Worm (Caenorhabditis elegans) whole organism, L1 larva: ENCODE measurements around the gene C53A3.4.

Experiments used
- aha-1 ChIP-seq: fragments of 150-350 bp; optimal IDR thresholded peaks from 2 replicates; lab custom pipeline; 2014; ENCODE audit warnings: missing biosample characterization, missing genetic modification characterization
- aly-2 ChIP-seq: fragments of 150-350 bp; optimal IDR thresholded peaks from 2 replicates; lab custom pipeline; 2014; ENCODE audit warnings: missing biosample characterization, missing genetic modification characterization
- ama-1 ChIP-seq: fragments of 150-350 bp; optimal IDR thresholded peaks from 2 replicates; lab custom pipeline; 2014
- ceh-88 ChIP-seq: fragments of 200-800 bp; sonication (Bioruptor generic); IDR thresholded peaks from 2 replicates; pipeline ENCODE4 v1.3.6; 2022; ENCODE audit warnings: missing genetic modification characterization, missing compliant biosample characterization
- ceh-90 ChIP-seq: sonication (generic microtip); optimal IDR thresholded peaks from 2 replicates; lab custom pipeline; 2016; ENCODE audit warnings: missing genetic modification characterization, missing compliant biosample characterization
- dpl-1 ChIP-seq, 3 experiments: fragments of 150-350 bp in 2 of 3; sonication (generic microtip) in 1 of 3; optimal IDR thresholded peaks; 2 replicates each; lab custom pipeline; 2014 to 2017; ENCODE audit warnings: missing biosample characterization in 3 of 3, missing genetic modification characterization in 3 of 3, missing genetic modification reagents in 3 of 3
- dsc-1 ChIP-seq: sonication (generic microtip); optimal IDR thresholded peaks from 2 replicates; lab custom pipeline; 2016; ENCODE audit warnings: mild to moderate bottlenecking, missing genetic modification characterization, missing compliant biosample characterization
- efl-1 ChIP-seq, 4 experiments: fragments of 150-350 bp; optimal IDR thresholded peaks in 3 of 4; peaks in 1 of 4; 1 replicate in 1 of 4; 2 replicates in 3 of 4; lab custom pipeline; 2014; ENCODE audit warnings: missing biosample characterization in 2 of 4, missing genetic modification characterization in 2 of 4, missing genetic modification reagents in 2 of 4
- efl-3 ChIP-seq: fragments of 200-800 bp; sonication (Bioruptor generic); optimal IDR thresholded peaks from 2 replicates; lab custom pipeline; 2018; ENCODE audit warnings: mild to moderate bottlenecking, missing genetic modification characterization, missing compliant biosample characterization
- egl-13 ChIP-seq: sonication (generic microtip); optimal IDR thresholded peaks from 2 replicates; lab custom pipeline; 2016; ENCODE audit warnings: missing genotype, missing genetic modification reagents, missing genetic modification characterization, missing compliant biosample characterization
- elt-3 ChIP-seq, 6 experiments: fragments of 150-350 bp in 1 of 6; sonication (generic microtip); optimal IDR thresholded peaks; 2 replicates each; lab custom pipeline; 2017 to 2018; ENCODE audit warnings: missing biosample characterization in 6 of 6, missing genetic modification characterization in 6 of 6, inconsistent platforms in 1 of 6
- ets-5 ChIP-seq: fragments of 200-800 bp; sonication (Bioruptor generic); IDR thresholded peaks from 2 replicates; pipeline ENCODE4 v1.3.6; 2022; ENCODE audit warnings: missing genetic modification characterization, missing compliant biosample characterization
- fkh-10 ChIP-seq: sonication (generic microtip); optimal IDR thresholded peaks from 2 replicates; lab custom pipeline; 2017; ENCODE audit warnings: missing biosample characterization, missing genetic modification reagents, missing genetic modification characterization
- fos-1 ChIP-seq: fragments of 150-350 bp; optimal IDR thresholded peaks from 2 replicates; lab custom pipeline; 2014; ENCODE audit warnings: missing biosample characterization, missing genetic modification characterization
- grh-1 ChIP-seq: fragments of 200-800 bp; sonication (Bioruptor generic); IDR thresholded peaks from 2 replicates; pipeline ENCODE4 v1.3.6; 2022; ENCODE audit warnings: missing genetic modification reagents, missing genetic modification characterization, missing compliant biosample characterization
- hlh-17 ChIP-seq: fragments of 200-800 bp; sonication (Bioruptor generic); optimal IDR thresholded peaks from 2 replicates; lab custom pipeline; 2018; ENCODE audit warnings: missing genetic modification characterization, mild to moderate bottlenecking, missing compliant biosample characterization, moderate library complexity, borderline replicate concordance
- hlh-4 ChIP-seq: sonication (generic microtip); optimal IDR thresholded peaks from 2 replicates; lab custom pipeline; 2016; ENCODE audit warnings: mild to moderate bottlenecking, missing genetic modification characterization, missing compliant biosample characterization
- irx-1 ChIP-seq: sonication (generic microtip); optimal IDR thresholded peaks from 2 replicates; lab custom pipeline; 2016; ENCODE audit warnings: missing genetic modification characterization, missing compliant biosample characterization
- isw-1 ChIP-seq: fragments of 200-800 bp; sonication (Bioruptor generic); IDR thresholded peaks from 2 replicates; pipeline ENCODE4 v1.3.6; 2022; ENCODE audit warnings: missing genetic modification characterization, missing compliant biosample characterization
- jun-1 ChIP-seq: fragments of 150-350 bp; optimal IDR thresholded peaks from 2 replicates; lab custom pipeline; 2014; ENCODE audit warnings: missing biosample characterization, missing genetic modification reagents, missing genetic modification characterization
- lin-14 ChIP-seq: fragments of 200-800 bp; sonication (Bioruptor generic); optimal IDR thresholded peaks from 2 replicates; lab custom pipeline; 2018; ENCODE audit warnings: mild to moderate bottlenecking, missing genetic modification characterization, moderate library complexity, missing compliant biosample characterization
- lin-35 ChIP-seq, 2 experiments: fragments of 150-350 bp; optimal IDR thresholded peaks; 2 replicates each; lab custom pipeline; 2014; ENCODE audit warnings: missing biosample characterization in 2 of 2, missing genetic modification characterization in 2 of 2, missing genetic modification reagents in 2 of 2
- lir-3 ChIP-seq: sonication (generic microtip); optimal IDR thresholded peaks from 2 replicates; lab custom pipeline; 2016; ENCODE audit warnings: mild to moderate bottlenecking, missing genetic modification characterization, moderate library complexity, missing compliant biosample characterization; ENCODE audit not compliant: poor library complexity
- lsy-2 ChIP-seq, 2 experiments: fragments of 150-350 bp; optimal IDR thresholded peaks; 2 replicates each; lab custom pipeline; 2014; ENCODE audit warnings: missing biosample characterization in 2 of 2, missing genetic modification characterization in 2 of 2
- mab-9 ChIP-seq: fragments of 200-800 bp; sonication (Bioruptor generic); IDR thresholded peaks from 2 replicates; pipeline ENCODE4 v1.3.6; 2022; ENCODE audit warnings: missing genetic modification reagents, missing genetic modification characterization, missing compliant biosample characterization
- mdl-1 ChIP-seq, 2 experiments: fragments of 150-350 bp; optimal IDR thresholded peaks; 2 replicates each; lab custom pipeline; 2014 to 2017; ENCODE audit warnings: missing biosample characterization in 2 of 2, missing genetic modification characterization in 2 of 2, inconsistent platforms in 1 of 2
- nhr-12 ChIP-seq: sonication (generic microtip); optimal IDR thresholded peaks from 2 replicates; lab custom pipeline; 2017; ENCODE audit warnings: missing biosample characterization, missing genetic modification characterization
- nhr-19 ChIP-seq: fragments of 200-800 bp; sonication (Bioruptor generic); conservative IDR thresholded peaks from 2 replicates; pipeline ENCODE4 v1.3.6; 2022; ENCODE audit warnings: missing genetic modification characterization, missing compliant biosample characterization
- nhr-20 ChIP-seq: sonication (generic microtip); optimal IDR thresholded peaks from 2 replicates; lab custom pipeline; 2016; ENCODE audit warnings: mild to moderate bottlenecking, missing genetic modification characterization, missing compliant biosample characterization
- nhr-47 ChIP-seq: sonication (generic microtip); optimal IDR thresholded peaks from 2 replicates; lab custom pipeline; 2016; ENCODE audit warnings: mild to moderate bottlenecking, missing genetic modification characterization, moderate library complexity, missing compliant biosample characterization
- nhr-71 ChIP-seq: sonication (generic microtip); optimal IDR thresholded peaks from 2 replicates; lab custom pipeline; 2016; ENCODE audit warnings: mild to moderate bottlenecking, missing genetic modification characterization, moderate library complexity, missing compliant biosample characterization
- nhr-84 ChIP-seq: sonication (generic microtip); optimal IDR thresholded peaks from 2 replicates; lab custom pipeline; 2017; ENCODE audit warnings: missing biosample characterization, missing genetic modification characterization
- nhr-85 ChIP-seq: sonication (generic microtip); peaks from one replicate; lab custom pipeline; 2016; ENCODE audit warnings: missing genetic modification characterization, inconsistent platforms, missing compliant biosample characterization
- pax-3 ChIP-seq: fragments of 200-800 bp; sonication (Bioruptor generic); optimal IDR thresholded peaks from 2 replicates; lab custom pipeline; 2018; ENCODE audit warnings: mild to moderate bottlenecking, missing genetic modification characterization, moderate library complexity, missing compliant biosample characterization
- pqm-1 ChIP-seq: sonication (generic microtip); optimal IDR thresholded peaks from 3 replicates; lab custom pipeline; 2017; ENCODE audit warnings: missing biosample characterization, missing genetic modification characterization
- skn-1 ChIP-seq: fragments of 150-350 bp; optimal IDR thresholded peaks from 2 replicates; lab custom pipeline; 2014; ENCODE audit warnings: missing biosample characterization, missing genetic modification characterization
- snpc-4 ChIP-seq: fragments of 150-350 bp; optimal IDR thresholded peaks from 2 replicates; lab custom pipeline; 2014; ENCODE audit warnings: missing biosample characterization, missing genetic modification characterization
- snu-23 ChIP-seq: sonication (generic microtip); optimal IDR thresholded peaks from 2 replicates; lab custom pipeline; 2016; ENCODE audit warnings: missing genetic modification characterization, missing compliant biosample characterization
- sptf-1 ChIP-seq: fragments of 150-350 bp; optimal IDR thresholded peaks from 2 replicates; lab custom pipeline; 2014; ENCODE audit warnings: missing biosample characterization, missing genetic modification characterization
- sup-37 ChIP-seq: fragments of 200-800 bp; sonication (Bioruptor generic); optimal IDR thresholded peaks from 2 replicates; lab custom pipeline; 2018; ENCODE audit warnings: mild to moderate bottlenecking, missing genetic modification characterization, missing compliant biosample characterization
- unc-30 ChIP-seq: sonication (generic microtip); optimal IDR thresholded peaks from 2 replicates; lab custom pipeline; 2017; ENCODE audit warnings: missing biosample characterization, missing genetic modification characterization
- unc-62 ChIP-seq: fragments of 150-350 bp; optimal IDR thresholded peaks from 2 replicates; lab custom pipeline; 2014; ENCODE audit warnings: missing biosample characterization, missing genetic modification reagents, missing genetic modification characterization
- unc-98 ChIP-seq: fragments of 200-800 bp; sonication (Bioruptor generic); IDR thresholded peaks from 2 replicates; pipeline ENCODE4 v1.3.6; 2022; ENCODE audit warnings: missing genetic modification characterization, missing compliant biosample characterization
- xbp-1 ChIP-seq: sonication (generic microtip); optimal IDR thresholded peaks from 2 replicates; lab custom pipeline; 2016; ENCODE audit warnings: missing genetic modification characterization, missing compliant biosample characterization
- zag-1 ChIP-seq: fragments of 150-350 bp; optimal IDR thresholded peaks from 2 replicates; lab custom pipeline; 2014; ENCODE audit warnings: missing biosample characterization, missing genetic modification characterization

The C53A3.4 gene

ce11 chrV:5790497-5791280, 32.0 kb upstream of the C53A3.4 start, which contains the start of the genes nhr-142 and F44E7.9 (continued):
- TF ChIP-seq lsy-2 (tag; optimal IDR thresholded peaks at IDR 0.05; lab: Kevin White, UChicago) (peak; percentile 82 to 90), aly-2 (tag; lab: Kevin White, UChicago) (no peak), elt-3 (tag; optimal IDR thresholded peaks at IDR 0.05; lab: Kevin White, UChicago) (peak in 2 of 6 experiments; percentile 42 to 78), unc-30 (no peak), hlh-17 (GFP tag; lab: Kevin White, UChicago) (no peak), nhr-85 (peak; percentile 94), jun-1 (tag; lab: Kevin White, UChicago) (peak; percentile 64), efl-3 (GFP tag; lab: Kevin White, UChicago) (no peak), dsc-1 (tag; lab: Kevin White, UChicago) (peak; percentile 79), lin-35 (GFP tag; optimal IDR thresholded peaks at IDR 0.05; lab: Kevin White, UChicago) (peak; percentile 81 to 86), ama-1 (lab: Kevin White, UChicago) (no peak), fos-1 (tag; lab: Kevin White, UChicago) (peak; percentile 75), efl-1 (optimal IDR thresholded peaks at IDR 0.05; lab: Kevin White, UChicago) (peak; percentile 85 to 88), efl-1 (GFP tag; optimal IDR thresholded peaks at IDR 0.05 in 1 of 2; lab: Kevin White, UChicago) (peak; percentile 76 to 98), sptf-1 (no peak), snu-23 (GFP tag; lab: Kevin White, UChicago) (peak; percentile 89), unc-98 (GFP tag; lab: Robert Waterston, UW) (no peak), ceh-90 (tag; lab: Kevin White, UChicago) (no peak), fkh-10 (GFP tag; lab: Kevin White, UChicago) (peak; percentile 77), mab-9 (peak; percentile 55; the same call in 1 of the 2 replicates), grh-1 (GFP tag; lab: Robert Waterston, UW) (peak; percentile 68), lir-3 (tag; lab: Kevin White, UChicago) (peak; percentile 70), sup-37 (GFP tag; lab: Kevin White, UChicago) (peak; percentile 40), nhr-84 (tag; lab: Kevin White, UChicago) (no peak), hlh-4 (tag; lab: Kevin White, UChicago) (no peak), isw-1 (GFP tag; lab: Robert Waterston, UW) (peak; percentile 73), skn-1 (peak; percentile 68), nhr-20 (tag; lab: Kevin White, UChicago) (peak; percentile 90), dpl-1 (GFP tag; optimal IDR thresholded peaks at IDR 0.05; lab: Kevin White, UChicago) (peak; percentile 72 to 84 (median 82)), nhr-47 (tag; lab: Kevin White, UChicago) (peak; percentile 92), aha-1 (tag; lab: Kevin White, UChicago) (peak; percentile 49), irx-1 (tag; lab: Kevin White, UChicago) (peak; percentile 83), xbp-1 (tag; lab: Kevin White, UChicago) (peak; percentile 87), pqm-1 (tag; lab: Kevin White, UChicago) (no peak), ceh-88 (0 out of 2 replicates have a peak, but pooled peaks have one; percentile 15), unc-62 (GFP tag; lab: Kevin White, UChicago) (no peak), zag-1 (tag; lab: Kevin White, UChicago) (no peak), ets-5 (no peak)

- TF ChIP-seq pax-3 (tag; lab: Kevin White, UChicago) (no peak), elt-3 (tag; optimal IDR thresholded peaks at IDR 0.05; lab: Kevin White, UChicago) (no peak), fkh-10 (GFP tag; lab: Kevin White, UChicago) (no peak), pqm-1 (tag; lab: Kevin White, UChicago) (no peak), nhr-20 (tag; lab: Kevin White, UChicago) (peak; percentile 0), egl-13 (tag; lab: Kevin White, UChicago) (no peak), nhr-19 (no peak), lin-14 (GFP tag; lab: Kevin White, UChicago) (peak; percentile 62), sptf-1 (no peak), lin-35 (GFP tag; optimal IDR thresholded peaks at IDR 0.05; lab: Kevin White, UChicago) (no peak), nhr-12 (tag; lab: Kevin White, UChicago) (no peak), efl-3 (GFP tag; lab: Kevin White, UChicago) (no peak), nhr-71 (no peak), snpc-4 (tag; lab: Kevin White, UChicago) (no peak), mdl-1 (tag; optimal IDR thresholded peaks at IDR 0.05; lab: Kevin White, UChicago) (no peak), dsc-1 (tag; lab: Kevin White, UChicago) (no peak)
- TF ChIP-seq, all 84 proteins: peak for 2
Measured at ce11 chrV:5788650-5789049, 30.0 kb upstream of the C53A3.4 start.
